Fruit fly (Drosophila melanogaster) whole organism, wandering third instar larva: ENCODE data around the gene Snoo.

Source experiments
- Dfd ChIP-seq: fragments of >200 bp; optimal IDR thresholded peaks from 2 replicates; lab custom pipeline; 2017; ENCODE audit warnings: missing biosample characterization, missing genetic modification characterization
- Dif ChIP-seq: fragments of 200-275, 200-300 bp; sonication (Bioruptor generic); optimal IDR thresholded peaks from 2 replicates; lab custom pipeline; 2018; ENCODE audit warnings: missing biosample characterization, missing genetic modification characterization; ENCODE audit not compliant: partially characterized antibody
- dmrt93B ChIP-seq: fragments of 200-800 bp; sonication (Bioruptor generic); optimal IDR thresholded peaks from 2 replicates; lab custom pipeline; 2018; ENCODE audit warnings: missing biosample characterization, mild to moderate bottlenecking, missing genetic modification characterization
- pan ChIP-seq: fragments of >200 bp; optimal IDR thresholded peaks from 2 replicates; lab custom pipeline; 2017
- rgr ChIP-seq: fragments of 200-800 bp; sonication (Bioruptor generic); optimal IDR thresholded peaks from 3 replicates; lab custom pipeline; 2016; ENCODE audit warnings: missing biosample characterization, mild to moderate bottlenecking, missing genetic modification characterization

DNA sequence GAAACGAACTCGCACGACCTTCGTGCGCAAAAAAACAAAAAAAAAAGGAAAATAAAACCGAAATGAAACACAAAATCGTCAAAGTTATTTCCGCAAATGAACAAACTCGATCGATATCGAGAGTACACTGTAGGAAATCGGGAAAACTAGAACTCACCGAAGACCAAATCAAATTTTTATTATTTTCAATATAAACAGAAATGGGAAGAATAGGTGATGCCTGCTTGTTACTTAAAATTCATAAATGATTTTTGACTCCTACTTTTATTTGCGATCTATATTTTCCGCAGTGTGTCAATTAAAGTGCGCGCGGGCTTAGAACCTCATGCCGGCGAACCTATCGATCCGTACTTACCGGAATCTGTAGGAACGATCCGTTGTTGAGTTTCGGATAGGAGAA, 108.3 kb downstream of the Snoo start:
- TF ChIP-seq Dfd (GFP tag; lab: Kevin White, UChicago) (no peak), rgr (GFP tag; lab: Kevin White, UChicago) (peak; percentile 9), dmrt93B (GFP tag; lab: Kevin White, UChicago) (no peak), Dif (GFP tag; lab: Kevin White, UChicago) (no peak), pan (lab: Kevin White, UChicago) (no peak)
